Worm (Caenorhabditis elegans) whole organism, young adult: Measurements from ENCODE around the gene clec-261.

ENCODE experiments used
- bed-1 ChIP-seq: fragments of 200-800 bp; sonication (Bioruptor generic); IDR thresholded peaks from 2 replicates; pipeline ENCODE4 v1.3.6; 2022; ENCODE audit warnings: missing genetic modification reagents, missing genetic modification characterization, missing compliant biosample characterization
- cebp-2 ChIP-seq: fragments of 200-800 bp; sonication (Bioruptor generic); IDR thresholded peaks from 2 replicates; pipeline ENCODE4 v1.3.6; 2022; ENCODE audit warnings: missing genetic modification characterization, missing compliant biosample characterization
- ceh-79 ChIP-seq: sonication (generic microtip); optimal IDR thresholded peaks from 2 replicates; lab custom pipeline; 2017; ENCODE audit warnings: mild to moderate bottlenecking, missing genetic modification characterization, missing compliant biosample characterization
- hmg-20 ChIP-seq: fragments of 200-800 bp; sonication (Bioruptor generic); IDR thresholded peaks from 2 replicates; pipeline ENCODE4 v1.3.6; 2022; ENCODE audit warnings: missing genetic modification reagents, missing genetic modification characterization, missing compliant biosample characterization
- madf-6 ChIP-seq: fragments of 200-800 bp; sonication (Bioruptor generic); IDR thresholded peaks from 2 replicates; pipeline ENCODE4 v1.3.6; 2022; ENCODE audit warnings: missing genetic modification reagents, missing genetic modification characterization, missing compliant biosample characterization
- mes-4 ChIP-seq: sonication (generic microtip); optimal IDR thresholded peaks from 2 replicates; lab custom pipeline; 2016; ENCODE audit warnings: missing genotype, missing genetic modification characterization, missing compliant biosample characterization
- pha-4 ChIP-seq: fragments of 150-350 bp; sonication (generic microtip); optimal IDR thresholded peaks from 2 replicates; lab custom pipeline; 2014; ENCODE audit warnings: missing biosample characterization, missing genetic modification reagents, missing genetic modification characterization
- unc-62 ChIP-seq: fragments of 150-350 bp; optimal IDR thresholded peaks from 2 replicates; lab custom pipeline; 2014; ENCODE audit warnings: missing biosample characterization, missing genetic modification reagents, missing genetic modification characterization

- TF ChIP-seq cebp-2 = no peak
- no peak for TF ChIP-seq pha-4 (tag; lab: Kevin White, UChicago)
- TF ChIP-seq unc-62 (GFP tag; lab: Kevin White, UChicago) = no peak
- TF ChIP-seq ceh-79 (tag; lab: Kevin White, UChicago) = no peak
- no peak for TF ChIP-seq mes-4 (tag; lab: Kevin White, UChicago)
- TF ChIP-seq bed-1 = no peak
- TF ChIP-seq madf-6 (GFP tag; lab: Robert Waterston, UW) = no peak
- TF ChIP-seq hmg-20 = no peak
Observed at ce11 chrV:20317442-20317841, 23.2 kb upstream of the clec-261 start, which contains the start of gene Y113G7C.1.
